Fruit fly (Drosophila melanogaster): ENCODE data around the gene Ama.
A peak's percentile ranks its signal among the peaks of the same experiment; 100 is the strongest.

The Ama gene

dm6 chr3R:6812876-6813199 is 50.4 kb downstream of the Ama start:
- TF ChIP-seq Rel (GFP tag; optimal IDR thresholded peaks at IDR 0.05) (no peak), Rel (tag; optimal IDR thresholded peaks at IDR 0.05) (no peak), N (GFP tag; optimal IDR thresholded peaks at IDR 0.05) (no peak), GATAd (GFP tag; optimal IDR thresholded peaks at IDR 0.05) (no peak), psq (GFP tag; optimal IDR thresholded peaks at IDR 0.05) (peak; percentile 53), Hnf4 (GFP tag; optimal IDR thresholded peaks at IDR 0.05) (no peak), Jra (GFP tag; optimal IDR thresholded peaks at IDR 0.05) (no peak), HLH106 (tag; optimal IDR thresholded peaks at IDR 0.05) (no peak), brk (GFP tag; optimal IDR thresholded peaks at IDR 0.05) (peak; percentile 11)

dm6 chr3R:6813259-6813658 is 50.9 kb downstream of the Ama start:
- TF ChIP-seq Rel (GFP tag; optimal IDR thresholded peaks at IDR 0.05) (no peak), Rel (tag; optimal IDR thresholded peaks at IDR 0.05) (peak; percentile 34), h (GFP tag; optimal IDR thresholded peaks at IDR 0.05) (no peak), br (GFP tag; optimal IDR thresholded peaks at IDR 0.05) (no peak)

dm6 chr3R:6813941-6814556 is 51.7 kb downstream of the Ama start:
- no peak for TF ChIP-seq Dfd (GFP tag; optimal IDR thresholded peaks at IDR 0.05)

All from whole organism, wandering third instar larva.